Fruit fly (Drosophila melanogaster) whole organism, embryonic: ENCODE measurements around the gene brn.

Source experiments
- Adf1 ChIP-seq: fragments of 200-800 bp; sonication (Bioruptor generic); IDR thresholded peaks from 2 replicates; pipeline ENCODE4 v1.3.6; 2022; ENCODE audit warnings: missing biosample characterization, missing genetic modification characterization
- B-H2 ChIP-seq: fragments of 200-800 bp; sonication (Bioruptor generic); optimal IDR thresholded peaks from 2 replicates; lab custom pipeline; 2018; ENCODE audit warnings: missing biosample characterization, mild to moderate bottlenecking, missing genetic modification characterization
- BEAF-32 ChIP-seq: fragments of 200-800 bp; sonication (Bioruptor generic); optimal IDR thresholded peaks from 3 replicates; lab custom pipeline; 2017; ENCODE audit warnings: missing biosample characterization, missing genetic modification characterization, mild to moderate bottlenecking, moderate library complexity, missing genetic modification reagents
- C15 ChIP-seq: fragments of 200-800 bp; sonication (Bioruptor generic); IDR thresholded peaks from 3 replicates; pipeline ENCODE4 v1.3.6; 2022; ENCODE audit warnings: missing biosample characterization, missing genetic modification characterization
- CG10959 ChIP-seq: fragments of 200-800 bp; sonication (Bioruptor generic); IDR thresholded peaks from 2 replicates; pipeline ENCODE4 v1.3.6; 2022; ENCODE audit warnings: missing biosample characterization, missing genetic modification characterization
- CG11247 ChIP-seq: fragments of 200-800 bp; sonication (Bioruptor generic); IDR thresholded peaks from 2 replicates; pipeline ENCODE4 v1.3.6; 2022; ENCODE audit warnings: missing biosample characterization, missing genetic modification characterization
- CG16813 ChIP-seq: fragments of 200-800 bp; sonication (Bioruptor generic); IDR thresholded peaks from 3 replicates; pipeline ENCODE4 v1.3.6; 2022; ENCODE audit warnings: missing biosample characterization, missing genetic modification characterization; ENCODE audit not compliant: partially characterized antibody
- CG16815 ChIP-seq: fragments of 200-800 bp; sonication (Bioruptor generic); optimal IDR thresholded peaks from 3 replicates; lab custom pipeline; 2017; ENCODE audit warnings: missing biosample characterization, mild to moderate bottlenecking, missing genetic modification characterization
- CG16863 ChIP-seq: fragments of 200-800 bp; sonication (Bioruptor generic); optimal IDR thresholded peaks from 3 replicates; lab custom pipeline; 2016; ENCODE audit warnings: missing biosample characterization, missing genetic modification characterization
- CG17359 ChIP-seq: fragments of 200-800 bp; sonication (Bioruptor generic); optimal IDR thresholded peaks from 3 replicates; lab custom pipeline; 2018; ENCODE audit warnings: missing biosample characterization, mild to moderate bottlenecking, missing genetic modification characterization, moderate library complexity
- CG18476 ChIP-seq: fragments of 200-800 bp; sonication (Bioruptor generic); optimal IDR thresholded peaks from 2 replicates; lab custom pipeline; 2016; ENCODE audit warnings: missing biosample characterization, mild to moderate bottlenecking, missing genetic modification characterization
- CG3847 ChIP-seq: fragments of 200-800 bp; sonication (Bioruptor generic); IDR thresholded peaks from 2 replicates; pipeline ENCODE4 v1.3.6; 2022; ENCODE audit warnings: missing biosample characterization, missing genetic modification characterization
- CG4854 ChIP-seq: fragments of 200-800 bp; sonication (Bioruptor generic); optimal IDR thresholded peaks from 2 replicates; lab custom pipeline; 2016; ENCODE audit warnings: missing biosample characterization, missing genetic modification characterization, inconsistent platforms
- CG5953 ChIP-seq: fragments of 200-800 bp; sonication (Bioruptor generic); IDR thresholded peaks from 2 replicates; pipeline ENCODE4 v1.3.6; 2022; ENCODE audit warnings: missing biosample characterization, missing genetic modification characterization
- CG6683 ChIP-seq: fragments of 200-800 bp; sonication (Bioruptor generic); optimal IDR thresholded peaks from 2 replicates; lab custom pipeline; 2017; ENCODE audit warnings: missing biosample characterization, mild to moderate bottlenecking, missing genetic modification characterization, missing genetic modification reagents
- CG9876 ChIP-seq: fragments of 200-800 bp; sonication (Bioruptor generic); optimal IDR thresholded peaks from 2 replicates; lab custom pipeline; 2016; ENCODE audit warnings: missing biosample characterization, missing genetic modification characterization
- CHES-1-like ChIP-seq: fragments of 200-800 bp; sonication (Bioruptor generic); optimal IDR thresholded peaks from 2 replicates; lab custom pipeline; 2016; ENCODE audit warnings: missing biosample characterization, missing genetic modification characterization
- D19A ChIP-seq: fragments of 200-800 bp; optimal IDR thresholded peaks from 3 replicates; lab custom pipeline; 2019; ENCODE audit warnings: missing biosample characterization, mild to moderate bottlenecking, missing genetic modification characterization, moderate library complexity
- GATAe ChIP-seq: fragments of 200-800 bp; sonication (Bioruptor generic); conservative IDR thresholded peaks from 2 replicates; pipeline ENCODE4 v1.3.6; 2022; ENCODE audit warnings: missing biosample characterization, missing genetic modification characterization
- Gug ChIP-seq: fragments of 200-800 bp; sonication (Bioruptor generic); IDR thresholded peaks from 4 replicates; pipeline ENCODE4 v1.3.6; 2022; ENCODE audit warnings: missing biosample characterization, missing genetic modification characterization
- H15 ChIP-seq: fragments of 200-800 bp; sonication (Bioruptor generic); IDR thresholded peaks from 3 replicates; pipeline ENCODE4 v1.3.6; 2022; ENCODE audit warnings: missing biosample characterization, missing genetic modification characterization
- Hand ChIP-seq: fragments of 200-800 bp; sonication (Bioruptor generic); optimal IDR thresholded peaks from 2 replicates; lab custom pipeline; 2017; ENCODE audit warnings: mild to moderate bottlenecking, missing biosample characterization, missing genetic modification reagents, missing genetic modification characterization
- Hr3 ChIP-seq: fragments of 200-800 bp; sonication (Bioruptor generic); optimal IDR thresholded peaks from 3 replicates; lab custom pipeline; 2016; ENCODE audit warnings: missing biosample characterization, missing genetic modification characterization
- Lpt ChIP-seq: fragments of >200 bp; optimal IDR thresholded peaks from 2 replicates; lab custom pipeline; 2018; ENCODE audit warnings: missing biosample characterization, missing genetic modification characterization
- Mes4 ChIP-seq: fragments of 200-800 bp; sonication (Bioruptor generic); optimal IDR thresholded peaks from 2 replicates; lab custom pipeline; 2016; ENCODE audit warnings: missing biosample characterization, missing genetic modification characterization
- Mrtf ChIP-seq: fragments of 200-800 bp; sonication (Bioruptor generic); IDR thresholded peaks from 3 replicates; pipeline ENCODE4 v1.3.6; 2022; ENCODE audit warnings: missing biosample characterization, missing genetic modification characterization
- NC2β ChIP-seq: fragments of 200-800 bp; sonication (Bioruptor generic); optimal IDR thresholded peaks from 2 replicates; lab custom pipeline; 2016; ENCODE audit warnings: missing biosample characterization, missing genetic modification characterization
- Nf-YB ChIP-seq: fragments of 200-800 bp; sonication (Bioruptor generic); optimal IDR thresholded peaks from 3 replicates; lab custom pipeline; 2019; ENCODE audit warnings: missing biosample characterization, mild to moderate bottlenecking, missing genetic modification characterization, moderate library complexity
- NfI ChIP-seq: fragments of 200-800 bp; sonication (Bioruptor generic); optimal IDR thresholded peaks from 3 replicates; lab custom pipeline; 2018; ENCODE audit warnings: missing biosample characterization, mild to moderate bottlenecking, missing genetic modification characterization, moderate library complexity
- Oli ChIP-seq: fragments of 200-800 bp; sonication (Bioruptor generic); optimal IDR thresholded peaks from 2 replicates; lab custom pipeline; 2018; ENCODE audit warnings: missing biosample characterization, mild to moderate bottlenecking, missing genetic modification characterization, moderate library complexity
- Ravus ChIP-seq: fragments of 200-800 bp; sonication (Bioruptor generic); IDR thresholded peaks from 2 replicates; pipeline ENCODE4 v1.3.6; 2022; ENCODE audit warnings: missing biosample characterization, missing genetic modification characterization
- Six4 ChIP-seq: fragments of 200-800 bp; sonication (Bioruptor generic); optimal IDR thresholded peaks from 2 replicates; lab custom pipeline; 2016; ENCODE audit warnings: missing biosample characterization, missing genetic modification characterization
- ab ChIP-seq: fragments of 200-800 bp; sonication (Bioruptor generic); optimal IDR thresholded peaks from 2 replicates; lab custom pipeline; 2016; ENCODE audit warnings: missing biosample characterization, missing genetic modification characterization
- bab2 ChIP-seq: fragments of 200-800 bp; sonication (Bioruptor generic); optimal IDR thresholded peaks from 2 replicates; lab custom pipeline; 2016; ENCODE audit warnings: missing biosample characterization, missing genetic modification characterization
- bsh ChIP-seq, 2 experiments: fragments of 200-800 bp; sonication (Bioruptor generic); optimal IDR thresholded peaks; 2 replicates each; lab custom pipeline; 2017 to 2018; ENCODE audit warnings: mild to moderate bottlenecking in 2 of 2, missing biosample characterization in 2 of 2, missing genetic modification characterization in 2 of 2, moderate library complexity in 1 of 2
- danr ChIP-seq: fragments of 200-800 bp; sonication (Bioruptor generic); IDR thresholded peaks from 2 replicates; pipeline ENCODE4 v1.3.6; 2022; ENCODE audit warnings: missing biosample characterization, missing genetic modification characterization
- dimm ChIP-seq: fragments of 200-800 bp; sonication (Bioruptor generic); IDR thresholded peaks from 2 replicates; pipeline ENCODE4 v1.3.6; 2022; ENCODE audit warnings: missing biosample characterization, missing genetic modification characterization
- esg ChIP-seq: fragments of 200-800 bp; sonication (Bioruptor generic); conservative IDR thresholded peaks from 2 replicates; pipeline ENCODE4 v1.3.6; 2022; ENCODE audit warnings: missing biosample characterization, missing genetic modification characterization
- exex ChIP-seq: fragments of 200-800 bp; sonication (Bioruptor generic); optimal IDR thresholded peaks from 4 replicates; lab custom pipeline; 2018; ENCODE audit warnings: missing biosample characterization, mild to moderate bottlenecking, missing genetic modification characterization, moderate library complexity
- fd102C ChIP-seq: fragments of 200-800 bp; sonication (Bioruptor generic); optimal IDR thresholded peaks from 2 replicates; lab custom pipeline; 2018; ENCODE audit warnings: missing biosample characterization, mild to moderate bottlenecking, missing genetic modification characterization, moderate library complexity
- gcm2 ChIP-seq: fragments of 200-800 bp; sonication (Bioruptor generic); optimal IDR thresholded peaks from 2 replicates; lab custom pipeline; 2016; ENCODE audit warnings: missing biosample characterization, missing genetic modification characterization
- lbe ChIP-seq: fragments of 200-800 bp; sonication (Bioruptor generic); optimal IDR thresholded peaks from 2 replicates; lab custom pipeline; 2016; ENCODE audit warnings: missing biosample characterization, mild to moderate bottlenecking, missing genetic modification characterization
- mam ChIP-seq: fragments of 200-800 bp; sonication (Bioruptor generic); optimal IDR thresholded peaks from 3 replicates; lab custom pipeline; 2016; ENCODE audit warnings: missing biosample characterization, missing genetic modification characterization
- odd ChIP-seq: fragments of 200-800 bp; sonication (Bioruptor generic); optimal IDR thresholded peaks from 2 replicates; lab custom pipeline; 2017; ENCODE audit warnings: missing biosample characterization, mild to moderate bottlenecking, missing genetic modification characterization
- prd ChIP-seq, 3 experiments: fragments of >200 bp in 2 of 3; fragments of 200-800 bp in 1 of 3; sonication (Bioruptor generic) in 1 of 3; optimal IDR thresholded peaks in 2 of 3; IDR thresholded peaks in 1 of 3; 2 replicates in 2 of 3; 3 replicates in 1 of 3; pipeline versions ENCODE4 v1.3.6 to Lab custom; 2017 to 2022; ENCODE audit warnings: missing biosample characterization in 1 of 3, missing genetic modification characterization in 1 of 3
- psq ChIP-seq: fragments of 200-800 bp; sonication (Bioruptor generic); optimal IDR thresholded peaks from 2 replicates; lab custom pipeline; 2017; ENCODE audit warnings: missing biosample characterization, missing genetic modification characterization
- sens-2 ChIP-seq: fragments of 200-800 bp; sonication (Bioruptor generic); IDR thresholded peaks from 2 replicates; pipeline ENCODE4 v1.3.6; 2022; ENCODE audit warnings: missing biosample characterization, missing genetic modification characterization
- tna ChIP-seq: fragments of 200-800 bp; sonication (Bioruptor generic); IDR thresholded peaks from 2 replicates; pipeline ENCODE4 v1.3.6; 2022; ENCODE audit warnings: missing biosample characterization, missing genetic modification characterization; ENCODE audit not compliant: partially characterized antibody
- toy ChIP-seq: fragments of 200-800 bp; sonication (Bioruptor generic); IDR thresholded peaks from 2 replicates; pipeline ENCODE4 v1.3.6; 2022; ENCODE audit warnings: missing biosample characterization, missing genetic modification characterization
- vnd ChIP-seq: fragments of 200-800 bp; sonication (Bioruptor generic); IDR thresholded peaks from 3 replicates; pipeline ENCODE4 v1.3.6; 2022; ENCODE audit warnings: missing biosample characterization, missing genetic modification characterization; ENCODE audit not compliant: partially characterized antibody
- wor ChIP-seq: fragments of 200-800 bp; sonication (Bioruptor generic); IDR thresholded peaks from 2 replicates; pipeline ENCODE4 v1.3.6; 2022; ENCODE audit warnings: missing biosample characterization, missing genetic modification characterization

Gene brn

DNA sequence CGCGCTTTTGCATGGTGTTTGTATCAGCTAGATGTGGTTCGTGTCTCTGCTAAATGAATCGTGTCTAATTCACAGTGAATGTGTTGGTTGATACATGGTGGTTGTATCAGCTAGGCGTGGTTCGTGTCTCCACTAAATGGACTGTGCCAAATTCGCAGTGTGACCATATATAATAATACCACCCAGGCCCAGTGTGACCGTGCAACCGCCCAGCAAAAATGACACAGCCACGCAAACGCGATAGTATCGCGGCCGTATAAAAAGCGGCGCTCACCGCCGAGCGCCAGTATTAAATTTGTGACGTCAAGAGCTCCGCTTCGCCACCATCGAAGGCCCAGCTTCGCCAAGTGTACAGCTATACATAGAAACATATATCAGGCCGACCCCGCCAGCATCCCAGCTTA is 1.7 kb downstream of the brn start, which contains the start of gene cib (continued):
- TF ChIP-seq NfI (GFP tag; lab: Kevin White, UChicago) (peak; percentile 26), CG17359 (tag; lab: Kevin White, UChicago) (peak; percentile 31), D19A (tag; lab: Kevin White, UChicago) (no peak), prd (optimal IDR thresholded peaks at IDR 0.05; lab: Kevin White, UChicago) (no peak), prd (GFP tag; IDR thresholded peaks at IDR 0.05; lab: Robert Waterston, UW) (peak; percentile 36; the same call in 1 of the 3 replicates), CG3847 (GFP tag; lab: Robert Waterston, UW) (peak; percentile 81), Oli (tag; lab: Kevin White, UChicago) (no peak), Gug (GFP tag; lab: Robert Waterston, UW) (peak; percentile 19; the same call in 1 of the 4 replicates), vnd (peak; percentile 67), danr (GFP tag; lab: Robert Waterston, UW) (no peak), Hand (no peak), lbe (GFP tag; lab: Kevin White, UChicago) (peak; percentile 42), CG11247 (GFP tag; lab: Robert Waterston, UW) (no peak), odd (GFP tag; lab: Kevin White, UChicago) (no peak), sens-2 (GFP tag; lab: Robert Waterston, UW) (no peak), exex (tag; lab: Kevin White, UChicago) (no peak), CG16863 (no peak), esg (GFP tag; lab: Robert Waterston, UW) (no peak), Mes4 (GFP tag; lab: Kevin White, UChicago) (no peak), Adf1 (GFP tag; lab: Robert Waterston, UW) (peak; percentile 37; the same call in 1 of the 2 replicates), CG16815 (GFP tag; lab: Kevin White, UChicago) (no peak), B-H2 (GFP tag; lab: Kevin White, UChicago) (peak; percentile 51), dimm (no peak), CHES-1-like (GFP tag; lab: Kevin White, UChicago) (peak; percentile 31), CG5953 (GFP tag; lab: Robert Waterston, UW) (no peak), psq (no peak), GATAe (GFP tag; lab: Robert Waterston, UW) (no peak), Nf-YB (GFP tag; lab: Kevin White, UChicago) (peak; percentile 34), C15 (no peak), NC2β (GFP tag; lab: Kevin White, UChicago) (peak; percentile 65), Hr3 (GFP tag; lab: Kevin White, UChicago) (no peak), fd102C (GFP tag; lab: Kevin White, UChicago) (no peak), bsh (GFP tag; optimal IDR thresholded peaks at IDR 0.05; lab: Kevin White, UChicago) (peak; percentile 3 to 7), CG16813 (peak; percentile 82), bab2 (no peak), H15 (GFP tag; lab: Robert Waterston, UW) (no peak), Lpt (GFP tag; lab: Kevin White, UChicago) (no peak), Mrtf (GFP tag; lab: Robert Waterston, UW) (no peak), CG9876 (GFP tag; lab: Kevin White, UChicago) (no peak), CG4854 (GFP tag; lab: Kevin White, UChicago) (peak; percentile 14), CG18476 (GFP tag; lab: Kevin White, UChicago) (no peak), toy (GFP tag; lab: Robert Waterston, UW) (no peak), BEAF-32 (GFP tag; lab: Kevin White, UChicago) (peak; percentile 87), Six4 (GFP tag; lab: Kevin White, UChicago) (no peak), ab (GFP tag; lab: Kevin White, UChicago) (no peak), CG10959 (GFP tag; lab: Robert Waterston, UW) (no peak), gcm2 (GFP tag; lab: Kevin White, UChicago) (no peak), wor (GFP tag; lab: Robert Waterston, UW) (no peak), CG6683 (GFP tag; lab: Kevin White, UChicago) (no peak), Ravus (GFP tag; lab: Robert Waterston, UW) (no peak), mam (peak; percentile 8), tna (GFP tag; lab: Robert Waterston, UW) (peak; percentile 71)
